Worm (Caenorhabditis elegans) whole organism, L4/young adult: ENCODE results near the gene par-5.

Source experiments
- W03F9.2 ChIP-seq: fragments of 150-350 bp; optimal IDR thresholded peaks from 2 replicates; lab custom pipeline; 2014; ENCODE audit warnings: missing biosample characterization, missing genetic modification characterization
- dao-5 ChIP-seq: sonication (generic microtip); optimal IDR thresholded peaks from 2 replicates; lab custom pipeline; 2016; ENCODE audit warnings: missing genotype, missing genetic modification characterization, moderate library complexity, missing compliant biosample characterization
- him-1 ChIP-seq: sonication (generic microtip); optimal IDR thresholded peaks from 2 replicates; lab custom pipeline; 2016; ENCODE audit warnings: missing genotype, missing genetic modification reagents, missing genetic modification characterization, missing compliant biosample characterization

DNA sequence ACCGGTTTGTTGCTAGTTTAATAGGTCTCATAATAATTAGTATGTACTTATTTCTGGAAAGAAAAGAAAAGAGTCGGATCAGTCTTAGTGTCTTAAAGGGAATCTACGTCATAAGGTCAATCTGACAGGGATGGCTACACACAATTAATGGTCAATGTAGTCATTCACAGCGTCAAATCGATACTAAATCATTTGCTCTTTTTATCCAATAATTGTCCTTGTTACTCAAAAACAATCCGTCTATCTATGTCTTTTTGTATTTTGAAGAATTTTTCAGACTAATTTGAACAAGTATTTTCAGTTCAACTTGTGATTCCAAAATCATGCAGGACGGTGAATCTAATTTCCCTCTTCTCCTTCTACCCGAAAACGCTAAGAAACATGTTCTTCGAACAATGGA is 16.9 kb upstream of the par-5 start, which contains the start of gene fbxb-3:
- no peak for TF ChIP-seq him-1 (tag; lab: Kevin White, UChicago)
- no peak for TF ChIP-seq W03F9.2 (tag; lab: Kevin White, UChicago)
- no peak for TF ChIP-seq dao-5
